Worm (Caenorhabditis elegans): ENCODE measurements around the gene C06A1.3.
A peak's percentile ranks its signal among the peaks of the same experiment; 100 is the strongest.

The C06A1.3 gene

ce11 chrII:10543457-10544137, 28.5 kb upstream of the C06A1.3 start (continued):
- TF ChIP-seq fkh-10 (GFP tag; optimal IDR thresholded peaks at IDR 0.05) (no peak), zip-2 (tag; optimal IDR thresholded peaks at IDR 0.05) (no peak), vab-7 (GFP tag; IDR thresholded peaks at IDR 0.05) (peak; percentile 31; the same call in 1 of the 2 replicates), cey-2 (tag; optimal IDR thresholded peaks at IDR 0.05; ENCODE audit: borderline replicate concordance, insufficient read depth) (peak; percentile 23), ceh-62 (tag; optimal IDR thresholded peaks at IDR 0.05) (no peak), ctbp-1 (GFP tag; IDR thresholded peaks at IDR 0.05) (peak; percentile 45; the same call in 1 of the 2 replicates), rbr-2 (tag; optimal IDR thresholded peaks at IDR 0.05) (no peak), ztf-11 (tag; optimal IDR thresholded peaks at IDR 0.05) (no peak), nhr-237 (tag; optimal IDR thresholded peaks at IDR 0.05) (no peak), dve-1 (tag; optimal IDR thresholded peaks at IDR 0.05; ENCODE audit: insufficient read depth) (no peak), mxl-2 (GFP tag; conservative IDR thresholded peaks at IDR 0.05) (no peak), Y5F2A.4 (GFP tag; optimal IDR thresholded peaks at IDR 0.05) (peak; percentile 8), zag-1 (tag; optimal IDR thresholded peaks at IDR 0.05) (no peak), unc-62 (GFP tag; optimal IDR thresholded peaks at IDR 0.05 in 1 of 2) (peak in 1 of 2 experiments; percentile 22), unc-62 (tag; optimal IDR thresholded peaks at IDR 0.05) (no peak), ama-1 (optimal IDR thresholded peaks at IDR 0.05) (peak; percentile 16), pha-4 (GFP tag; IDR thresholded peaks at IDR 0.05) (peak; percentile 25; the same call in 1 of the 2 replicates), pha-4 (tag; optimal IDR thresholded peaks at IDR 0.05) (no peak), Y75B8A.6 (GFP tag; IDR thresholded peaks at IDR 0.05) (no peak), mxl-3 (GFP tag; optimal IDR thresholded peaks at IDR 0.05) (peak; percentile 53), lin-13 (GFP tag; optimal IDR thresholded peaks at IDR 0.05) (peak; percentile 40), F37D6.2 (tag; optimal IDR thresholded peaks at IDR 0.05) (no peak)

- TF ChIP-seq zfp-3 (GFP tag; conservative IDR thresholded peaks at IDR 0.05), result peak; percentile 64; the same call in 1 of the 2 replicates
- no peak for TF ChIP-seq daf-8 (GFP tag; IDR thresholded peaks at IDR 0.05)
- TF ChIP-seq ama-1 (optimal IDR thresholded peaks at IDR 0.05), result no peak
- TF ChIP-seq nhr-11 (tag; optimal IDR thresholded peaks at IDR 0.05), result no peak
- TF ChIP-seq ceh-62 (tag; optimal IDR thresholded peaks at IDR 0.05), result no peak
- peak; percentile 25 for TF ChIP-seq duxl-1 (tag; optimal IDR thresholded peaks at IDR 0.05; ENCODE audit: poor library complexity)
- peak; percentile 21; the same call in 1 of the 2 replicates for TF ChIP-seq hmg-1.1 (GFP tag; IDR thresholded peaks at IDR 0.05)
- no peak for TF ChIP-seq lin-39 (tag; optimal IDR thresholded peaks at IDR 0.05)
- TF ChIP-seq zag-1 (tag; optimal IDR thresholded peaks at IDR 0.05), result no peak
- TF ChIP-seq zip-2 (tag; optimal IDR thresholded peaks at IDR 0.05), result no peak
- no peak for TF ChIP-seq mxl-3 (GFP tag; optimal IDR thresholded peaks at IDR 0.05)
- TF ChIP-seq ZK337.2 (GFP tag; IDR thresholded peaks at IDR 0.05), result 0 out of 2 replicates have a peak, but pooled peaks have one; percentile 5
- TF ChIP-seq zip-11 (GFP tag; IDR thresholded peaks at IDR 0.05), result no peak
- no peak for TF ChIP-seq nhr-76 (tag; optimal IDR thresholded peaks at IDR 0.05)
- TF ChIP-seq F10B5.3 (tag; optimal IDR thresholded peaks at IDR 0.05), result no peak
- no peak for TF ChIP-seq aly-2 (tag; optimal IDR thresholded peaks at IDR 0.05)
- TF ChIP-seq T20F7.1 (GFP tag; optimal IDR thresholded peaks at IDR 0.05), result no peak
- no peak for TF ChIP-seq cey-2 (tag; optimal IDR thresholded peaks at IDR 0.05; ENCODE audit: borderline replicate concordance, insufficient read depth)
- no peak for TF ChIP-seq nhr-77 (tag; optimal IDR thresholded peaks at IDR 0.05)
- TF ChIP-seq arid-1 (GFP tag; conservative IDR thresholded peaks at IDR 0.05), result peak; percentile 5; the same call in 1 of the 2 replicates
- TF ChIP-seq dve-1 (tag; optimal IDR thresholded peaks at IDR 0.05; ENCODE audit: insufficient read depth), result peak; percentile 3
- no peak for TF ChIP-seq mes-2 (tag; optimal IDR thresholded peaks at IDR 0.05; ENCODE audit: poor library complexity, severe bottlenecking)
- no peak for TF ChIP-seq unc-130 (GFP tag; optimal IDR thresholded peaks at IDR 0.05)
- no peak for TF ChIP-seq hlh-11 (tag; optimal IDR thresholded peaks at IDR 0.05)
- TF ChIP-seq hlh-30 (tag; optimal IDR thresholded peaks at IDR 0.05; ENCODE audit: insufficient read depth), result no peak
- TF ChIP-seq set-16 (GFP tag; IDR thresholded peaks at IDR 0.05), result peak; percentile 38; the same call in 1 of the 2 replicates
- TF ChIP-seq tra-1 (GFP tag; IDR thresholded peaks at IDR 0.05), result no peak
- TF ChIP-seq dmd-8 (GFP tag; IDR thresholded peaks at IDR 0.05), result no peak
- no peak for TF ChIP-seq spr-1 (tag; optimal IDR thresholded peaks at IDR 0.05)
- TF ChIP-seq Y105C5A.15 (GFP tag; IDR thresholded peaks at IDR 0.05), result no peak
- no peak for TF ChIP-seq ceh-44 (GFP tag; IDR thresholded peaks at IDR 0.05)
- TF ChIP-seq lim-7 (GFP tag; IDR thresholded peaks at IDR 0.05), result peak; percentile 2; the same call in 1 of the 2 replicates
- no peak for TF ChIP-seq lin-15B (tag; optimal IDR thresholded peaks at IDR 0.05)
Observed at ce11 chrII:10544374-10544908, 27.6 kb upstream of the C06A1.3 start.

Data from whole organism, L4 larva.